Fruit fly (Drosophila melanogaster) S2 (cell line): ENCODE data around the gene ND-B14.5AL.
A peak's percentile ranks its signal among the peaks of the same experiment; 100 is the strongest.

Experiments used
- CG8478 ChIP-seq: fragments of >200 bp; optimal IDR thresholded peaks from 2 replicates; lab custom pipeline; 2018
- CTCF ChIP-seq, 2 experiments: fragments of >200 bp; optimal IDR thresholded peaks; 2 replicates each; lab custom pipeline; 2018

DNA sequence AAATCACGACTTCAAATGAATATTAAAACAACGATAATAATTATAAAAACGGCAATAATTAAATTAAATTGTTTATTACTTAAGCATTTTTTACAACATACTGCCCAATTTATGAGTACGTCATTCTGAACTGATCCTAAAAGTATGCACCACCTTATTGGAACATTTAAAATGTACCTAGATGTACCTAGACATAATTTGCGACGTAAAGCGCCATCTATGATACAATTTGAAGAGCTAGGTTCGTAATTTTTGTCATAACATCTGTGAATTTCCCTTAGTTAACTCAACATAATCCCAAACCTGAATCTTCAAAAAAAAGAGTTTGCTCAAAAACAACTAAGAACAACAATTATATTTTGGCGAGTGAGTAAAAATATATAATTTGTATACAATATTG lies 27.9 kb downstream of the ND-B14.5AL start:
- no peak for TF ChIP-seq CG8478 (lab: Kevin White, UChicago)
- peak; percentile 88 to 89 for TF ChIP-seq CTCF (optimal IDR thresholded peaks at IDR 0.05; lab: Kevin White, UChicago)
